Worm (Caenorhabditis elegans) whole organism, L1 larva: ENCODE results near the gene ttll-15.

Experiments
- dsc-1 ChIP-seq: sonication (generic microtip); optimal IDR thresholded peaks from 2 replicates; lab custom pipeline; 2016; ENCODE audit warnings: mild to moderate bottlenecking, missing genetic modification characterization, missing compliant biosample characterization
- jun-1 ChIP-seq: fragments of 150-350 bp; optimal IDR thresholded peaks from 2 replicates; lab custom pipeline; 2014; ENCODE audit warnings: missing biosample characterization, missing genetic modification reagents, missing genetic modification characterization
- mep-1 ChIP-seq: fragments of 150-350 bp; optimal IDR thresholded peaks from 2 replicates; lab custom pipeline; 2014; ENCODE audit warnings: missing biosample characterization, missing genetic modification characterization
- nhr-19 ChIP-seq: fragments of 200-800 bp; sonication (Bioruptor generic); conservative IDR thresholded peaks from 2 replicates; pipeline ENCODE4 v1.3.6; 2022; ENCODE audit warnings: missing genetic modification characterization, missing compliant biosample characterization
- nhr-85 ChIP-seq: sonication (generic microtip); peaks from one replicate; lab custom pipeline; 2016; ENCODE audit warnings: missing genetic modification characterization, inconsistent platforms, missing compliant biosample characterization
- nhr-90 ChIP-seq: sonication (generic microtip); optimal IDR thresholded peaks from 2 replicates; lab custom pipeline; 2016; ENCODE audit warnings: mild to moderate bottlenecking, missing genetic modification characterization, missing compliant biosample characterization; ENCODE audit not compliant: poor library complexity
- pqm-1 ChIP-seq: sonication (generic microtip); optimal IDR thresholded peaks from 3 replicates; lab custom pipeline; 2017; ENCODE audit warnings: missing biosample characterization, missing genetic modification characterization
- skn-1 ChIP-seq: fragments of 150-350 bp; optimal IDR thresholded peaks from 2 replicates; lab custom pipeline; 2014; ENCODE audit warnings: missing biosample characterization, missing genetic modification characterization
- snpc-4 ChIP-seq: fragments of 150-350 bp; optimal IDR thresholded peaks from 2 replicates; lab custom pipeline; 2014; ENCODE audit warnings: missing biosample characterization, missing genetic modification characterization
- sptf-1 ChIP-seq: fragments of 150-350 bp; optimal IDR thresholded peaks from 2 replicates; lab custom pipeline; 2014; ENCODE audit warnings: missing biosample characterization, missing genetic modification characterization
- unc-62 ChIP-seq: fragments of 150-350 bp; optimal IDR thresholded peaks from 2 replicates; lab custom pipeline; 2014; ENCODE audit warnings: missing biosample characterization, missing genetic modification reagents, missing genetic modification characterization
- unc-98 ChIP-seq: fragments of 200-800 bp; sonication (Bioruptor generic); IDR thresholded peaks from 2 replicates; pipeline ENCODE4 v1.3.6; 2022; ENCODE audit warnings: missing genetic modification characterization, missing compliant biosample characterization
- ztf-11 ChIP-seq, 2 experiments: sonication (generic microtip); optimal IDR thresholded peaks; 2 replicates each; lab custom pipeline; 2016 to 2017; ENCODE audit warnings: missing genetic modification characterization in 2 of 2, missing biosample characterization in 1 of 2, missing compliant biosample characterization in 1 of 2
- ztf-4 ChIP-seq: fragments of 150-350 bp; optimal IDR thresholded peaks from 2 replicates; lab custom pipeline; 2014; ENCODE audit warnings: missing biosample characterization, missing genetic modification characterization

DNA sequence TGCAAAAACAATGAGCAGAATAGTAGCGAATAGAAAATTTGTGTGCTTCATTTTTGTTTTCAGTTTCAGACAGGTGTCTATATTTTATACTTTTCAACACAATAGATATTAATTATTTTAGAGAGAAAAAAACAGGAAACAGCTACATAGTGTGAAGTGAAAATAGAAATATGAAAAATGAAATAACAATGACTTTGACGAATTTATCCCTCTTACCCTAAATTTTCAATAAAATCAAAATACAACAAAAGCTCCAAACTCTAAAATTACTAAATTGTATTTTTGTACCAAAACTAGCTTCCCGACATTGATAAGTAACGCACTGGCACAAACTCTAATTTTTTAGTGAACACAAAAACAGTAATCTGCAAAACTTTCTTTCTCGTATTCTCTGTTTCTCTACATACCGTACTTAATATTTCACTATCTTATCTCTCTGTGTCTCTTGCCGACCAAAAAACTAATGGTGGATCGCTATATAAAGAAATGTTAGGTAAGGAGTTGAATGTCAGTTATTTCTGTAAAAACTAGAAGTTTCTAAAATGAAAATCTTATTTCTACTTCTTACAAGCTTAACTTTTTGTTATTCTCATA, 36.9 kb downstream of the ttll-15 start, which contains the start of the genes col-151 and ugt-1:
- TF ChIP-seq ztf-4 (no peak), skn-1 (tag; lab: Kevin White, UChicago) (no peak), nhr-19 (GFP tag; lab: Robert Waterston, UW) (no peak), dsc-1 (no peak), snpc-4 (tag; lab: Kevin White, UChicago) (no peak), nhr-90 (no peak), unc-62 (GFP tag; lab: Kevin White, UChicago) (no peak), ztf-11 (tag; optimal IDR thresholded peaks at IDR 0.05; lab: Kevin White, UChicago) (no peak), mep-1 (no peak), nhr-85 (tag; lab: Kevin White, UChicago) (no peak), unc-98 (GFP tag; lab: Robert Waterston, UW) (no peak), pqm-1 (no peak), jun-1 (tag; lab: Kevin White, UChicago) (no peak), sptf-1 (tag; lab: Kevin White, UChicago) (no peak)
